Fruit fly (Drosophila melanogaster): ENCODE measurements around the gene Zip71B.

DNA sequence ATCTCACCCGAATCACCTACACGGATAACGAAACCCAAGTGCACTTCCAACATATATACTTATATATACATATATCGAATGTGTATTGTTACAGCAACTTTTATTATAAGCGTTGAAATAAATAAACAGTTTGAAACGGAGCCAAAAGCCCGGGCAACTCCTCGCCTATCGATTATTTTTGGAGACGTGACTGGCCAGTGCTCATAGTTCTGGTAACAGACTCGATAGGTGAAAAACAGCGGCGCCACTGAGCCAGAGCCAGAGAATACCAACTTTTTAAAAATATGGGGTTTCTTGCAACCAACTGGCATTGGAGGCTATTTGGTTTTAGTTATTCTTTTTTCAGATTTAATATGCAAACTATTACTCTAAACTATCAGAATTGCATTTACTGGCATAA is 49.3 kb upstream of the Zip71B start:
- no peak for TF ChIP-seq h (optimal IDR thresholded peaks at IDR 0.05)
- no peak for TF ChIP-seq ttk (optimal IDR thresholded peaks at IDR 0.05)
